Fruit fly (Drosophila melanogaster) whole organism, embryonic: ENCODE results near the gene IleRS-m.
A peak's percentile ranks its signal among the peaks of the same experiment; 100 is the strongest.

Source experiments
- B-H1 ChIP-seq: fragments of 200-800 bp; sonication (Bioruptor generic); IDR thresholded peaks from 3 replicates; pipeline ENCODE4 v1.3.6; 2022; ENCODE audit warnings: missing biosample characterization, missing genetic modification characterization
- CG11247 ChIP-seq: fragments of 200-800 bp; sonication (Bioruptor generic); IDR thresholded peaks from 2 replicates; pipeline ENCODE4 v1.3.6; 2022; ENCODE audit warnings: missing biosample characterization, missing genetic modification characterization
- CG11456 ChIP-seq: fragments of 200-800 bp; sonication (Bioruptor generic); IDR thresholded peaks from 3 replicates; pipeline ENCODE4 v1.3.6; 2022; ENCODE audit warnings: missing biosample characterization, missing genetic modification characterization
- CG11695 ChIP-seq: fragments of 200-800 bp; sonication (Bioruptor generic); IDR thresholded peaks from 3 replicates; pipeline ENCODE4 v1.3.6; 2022; ENCODE audit warnings: missing biosample characterization, missing genetic modification characterization
- CG12219 ChIP-seq: fragments of 200-800 bp; sonication (Bioruptor generic); optimal IDR thresholded peaks from 3 replicates; lab custom pipeline; 2018; ENCODE audit warnings: missing biosample characterization, mild to moderate bottlenecking, missing genetic modification characterization
- CG12236 ChIP-seq: fragments of 200-800 bp; sonication (Bioruptor generic); optimal IDR thresholded peaks from 2 replicates; lab custom pipeline; 2016; ENCODE audit warnings: missing biosample characterization, missing genetic modification characterization
- CG12769 ChIP-seq: fragments of 200-800 bp; sonication (Bioruptor generic); optimal IDR thresholded peaks from 2 replicates; lab custom pipeline; 2019; ENCODE audit warnings: missing biosample characterization, mild to moderate bottlenecking, missing genetic modification characterization, moderate library complexity
- CG12942 ChIP-seq: fragments of 200-800 bp; sonication (Bioruptor generic); optimal IDR thresholded peaks from 3 replicates; lab custom pipeline; 2016; ENCODE audit warnings: missing biosample characterization, missing genetic modification characterization
- CG14965 ChIP-seq: fragments of 200-800 bp; sonication (Bioruptor generic); optimal IDR thresholded peaks from 2 replicates; lab custom pipeline; 2016; ENCODE audit warnings: missing biosample characterization, missing genetic modification characterization, borderline replicate concordance
- CG1602 ChIP-seq: fragments of 200-800 bp; sonication (Bioruptor generic); optimal IDR thresholded peaks from 3 replicates; lab custom pipeline; 2016; ENCODE audit warnings: missing biosample characterization, missing genetic modification characterization
- CG17361 ChIP-seq: fragments of 200-800 bp; sonication (Bioruptor generic); IDR thresholded peaks from 3 replicates; pipeline ENCODE4 v1.3.6; 2022; ENCODE audit warnings: missing biosample characterization, missing genetic modification characterization
- CG30431 ChIP-seq: fragments of 200-800 bp; sonication (Bioruptor generic); optimal IDR thresholded peaks from 2 replicates; lab custom pipeline; 2017; ENCODE audit warnings: missing biosample characterization, missing genetic modification characterization
- CG3065 ChIP-seq: fragments of 200-800 bp; sonication (Bioruptor generic); optimal IDR thresholded peaks from 2 replicates; lab custom pipeline; 2016; ENCODE audit warnings: missing biosample characterization, missing genetic modification characterization
- CG31224 ChIP-seq: fragments of 200-800 bp; sonication (Bioruptor generic); IDR thresholded peaks from 2 replicates; pipeline ENCODE4 v1.3.6; 2022; ENCODE audit warnings: missing biosample characterization, missing genetic modification characterization
- CG5180 ChIP-seq: fragments of 200-800 bp; sonication (Bioruptor generic); optimal IDR thresholded peaks from 3 replicates; lab custom pipeline; 2017; ENCODE audit warnings: missing biosample characterization, missing genetic modification characterization, mild to moderate bottlenecking, moderate library complexity, missing genetic modification reagents
- CG7963 ChIP-seq: fragments of 200-800 bp; sonication (Bioruptor generic); IDR thresholded peaks from 3 replicates; pipeline ENCODE4 v1.3.6; 2022; ENCODE audit warnings: missing biosample characterization, missing genetic modification characterization; ENCODE audit not compliant: partially characterized antibody
- CG9932 ChIP-seq: fragments of 200-800 bp; sonication (Bioruptor generic); IDR thresholded peaks from 2 replicates; pipeline ENCODE4 v1.3.6; 2022; ENCODE audit warnings: missing biosample characterization, missing genetic modification characterization
- Dbx ChIP-seq: fragments of 200-800 bp; sonication (Bioruptor generic); IDR thresholded peaks from 3 replicates; pipeline ENCODE4 v1.3.6; 2022; ENCODE audit warnings: missing biosample characterization, missing genetic modification characterization
- Dip2 ChIP-seq: fragments of 200-800 bp; sonication (Bioruptor generic); IDR thresholded peaks from 2 replicates; pipeline ENCODE4 v1.3.6; 2022; ENCODE audit warnings: missing biosample characterization, missing genetic modification characterization
- E2f2 ChIP-seq: fragments of 200-800 bp; sonication (Bioruptor generic); IDR thresholded peaks from 2 replicates; pipeline ENCODE4 v1.3.6; 2022; ENCODE audit warnings: missing biosample characterization, missing genetic modification characterization
- Eip74EF ChIP-seq, 2 experiments: fragments of 200-800 bp in 1 of 2; fragments of >200 bp in 1 of 2; sonication (Bioruptor generic) in 1 of 2; optimal IDR thresholded peaks; 2 replicates each; lab custom pipeline; 2017 to 2019; ENCODE audit warnings: missing biosample characterization in 2 of 2, missing genetic modification characterization in 2 of 2, mild to moderate bottlenecking in 1 of 2, moderate library complexity in 1 of 2
- H2.0 ChIP-seq: fragments of 200-800 bp; sonication (Bioruptor generic); IDR thresholded peaks from 2 replicates; pipeline ENCODE4 v1.3.6; 2022; ENCODE audit warnings: missing biosample characterization, missing genetic modification characterization
- HLHmδ ChIP-seq: fragments of 200-800 bp; sonication (Bioruptor generic); optimal IDR thresholded peaks from 2 replicates; lab custom pipeline; 2018; ENCODE audit warnings: missing biosample characterization, mild to moderate bottlenecking, missing genetic modification characterization, moderate library complexity
- HmgZ ChIP-seq: fragments of 200-800 bp; sonication (Bioruptor generic); optimal IDR thresholded peaks from 2 replicates; lab custom pipeline; 2018; ENCODE audit warnings: missing biosample characterization, mild to moderate bottlenecking, missing genetic modification characterization
- Jarid2 ChIP-seq: fragments of 200-800 bp; sonication (Bioruptor generic); optimal IDR thresholded peaks from 3 replicates; lab custom pipeline; 2017; ENCODE audit warnings: mild to moderate bottlenecking, missing biosample characterization, missing genetic modification reagents, missing genetic modification characterization
- Rfx ChIP-seq: fragments of 200-800 bp; sonication (Bioruptor generic); IDR thresholded peaks from 2 replicates; pipeline ENCODE4 v1.3.6; 2022; ENCODE audit warnings: missing biosample characterization, missing genetic modification characterization
- Usf ChIP-seq: fragments of 200-800 bp; sonication (Bioruptor generic); optimal IDR thresholded peaks from 2 replicates; lab custom pipeline; 2017; ENCODE audit warnings: missing genotype, missing biosample characterization, missing genetic modification characterization
- ara ChIP-seq: fragments of 200-800 bp; sonication (Bioruptor generic); IDR thresholded peaks from 2 replicates; pipeline ENCODE4 v1.3.6; 2022; ENCODE audit warnings: missing biosample characterization, missing genetic modification characterization
- ash1 ChIP-seq: fragments of 200-800 bp; sonication (Bioruptor generic); optimal IDR thresholded peaks from 2 replicates; lab custom pipeline; 2018; ENCODE audit warnings: missing biosample characterization, mild to moderate bottlenecking, missing genetic modification characterization
- bab2 ChIP-seq: fragments of 200-800 bp; sonication (Bioruptor generic); optimal IDR thresholded peaks from 2 replicates; lab custom pipeline; 2016; ENCODE audit warnings: missing biosample characterization, missing genetic modification characterization
- cas ChIP-seq: fragments of 200-800 bp; sonication (Bioruptor generic); IDR thresholded peaks from 2 replicates; pipeline ENCODE4 v1.3.6; 2022; ENCODE audit warnings: missing biosample characterization, missing genetic modification characterization
- chinmo ChIP-seq: fragments of 200-800 bp; sonication (Bioruptor generic); IDR thresholded peaks from 4 replicates; pipeline ENCODE4 v1.3.6; 2022; ENCODE audit warnings: missing biosample characterization, missing genetic modification characterization; ENCODE audit not compliant: partially characterized antibody
- chm ChIP-seq: fragments of 200-800 bp; sonication (Bioruptor generic); IDR thresholded peaks from 2 replicates; pipeline ENCODE4 v1.3.6; 2022; ENCODE audit warnings: missing biosample characterization, missing genetic modification characterization
- cwo ChIP-seq: fragments of 200-800 bp; sonication (Bioruptor generic); optimal IDR thresholded peaks from 3 replicates; lab custom pipeline; 2017; ENCODE audit warnings: missing biosample characterization, missing genetic modification characterization, mild to moderate bottlenecking, moderate library complexity, missing genetic modification reagents
- dan ChIP-seq: fragments of 200-800 bp; sonication (Bioruptor generic); IDR thresholded peaks from 2 replicates; pipeline ENCODE4 v1.3.6; 2022; ENCODE audit warnings: missing biosample characterization, missing genetic modification characterization
- fd3F ChIP-seq: fragments of 200-800 bp; sonication (Bioruptor generic); optimal IDR thresholded peaks from 2 replicates; lab custom pipeline; 2018; ENCODE audit warnings: missing biosample characterization, mild to moderate bottlenecking, missing genetic modification characterization, moderate library complexity
- gro ChIP-seq: fragments of 200-800 bp; sonication (Bioruptor generic); optimal IDR thresholded peaks from 2 replicates; lab custom pipeline; 2016; ENCODE audit warnings: missing biosample characterization, missing genetic modification characterization
- ken ChIP-seq: fragments of 200-800 bp; sonication (Bioruptor generic); IDR thresholded peaks from 3 replicates; pipeline ENCODE4 v1.3.6; 2022; ENCODE audit warnings: missing biosample characterization, missing genetic modification characterization
- lilli ChIP-seq: fragments of 200-800 bp; sonication (Bioruptor generic); optimal IDR thresholded peaks from 3 replicates; lab custom pipeline; 2016; ENCODE audit warnings: missing biosample characterization, missing genetic modification characterization
- onecut ChIP-seq: fragments of 200-800 bp; sonication (Bioruptor generic); IDR thresholded peaks from 2 replicates; pipeline ENCODE4 v1.3.6; 2022; ENCODE audit warnings: missing biosample characterization, missing genetic modification characterization
- sd ChIP-seq: fragments of 200-800 bp; sonication (Bioruptor generic); optimal IDR thresholded peaks from 3 replicates; lab custom pipeline; 2018; ENCODE audit warnings: missing biosample characterization, mild to moderate bottlenecking, missing genetic modification characterization, moderate library complexity
- slbo ChIP-seq: fragments of 200-800 bp; sonication (Bioruptor generic); IDR thresholded peaks from 2 replicates; pipeline ENCODE4 v1.3.6; 2022; ENCODE audit warnings: missing biosample characterization, missing genetic modification characterization
- tin ChIP-seq: fragments of 200-800 bp; sonication (Bioruptor generic); optimal IDR thresholded peaks from 3 replicates; lab custom pipeline; 2016; ENCODE audit warnings: missing biosample characterization, missing genetic modification characterization

IleRS-m gene

dm6 chr3L:16053026-16053556, 47.0 kb upstream of the IleRS-m start (continued):
- TF ChIP-seq fd3F (GFP tag; lab: Kevin White, UChicago) (no peak), sd (tag; lab: Kevin White, UChicago) (no peak), CG30431 (no peak), CG11247 (GFP tag; lab: Robert Waterston, UW) (0 out of 2 replicates have a peak, but pooled peaks have one; percentile 10), onecut (GFP tag; lab: Robert Waterston, UW) (no peak), E2f2 (GFP tag; lab: Robert Waterston, UW) (0 out of 2 replicates have a peak, but pooled peaks have one; percentile 15), tin (GFP tag; lab: Kevin White, UChicago) (no peak), CG12219 (no peak), CG1602 (GFP tag; lab: Kevin White, UChicago) (no peak), CG12942 (GFP tag; lab: Kevin White, UChicago) (no peak), HmgZ (tag; lab: Kevin White, UChicago) (no peak), B-H1 (GFP tag; lab: Robert Waterston, UW) (no peak), HLHmδ (GFP tag; lab: Kevin White, UChicago) (no peak), CG14965 (GFP tag; lab: Kevin White, UChicago) (no peak), Dbx (GFP tag; lab: Robert Waterston, UW) (0 out of 3 replicates have a peak, but pooled peaks have one; percentile 9), CG7963 (no peak), Rfx (GFP tag; lab: Robert Waterston, UW) (no peak), CG12236 (GFP tag; lab: Kevin White, UChicago) (no peak), slbo (no peak), chm (GFP tag; lab: Robert Waterston, UW) (0 out of 2 replicates have a peak, but pooled peaks have one; percentile 17), CG31224 (no peak), Usf (no peak), CG5180 (GFP tag; lab: Kevin White, UChicago) (no peak), CG11695 (GFP tag; lab: Robert Waterston, UW) (0 out of 3 replicates have a peak, but pooled peaks have one; percentile 6), CG9932 (GFP tag; lab: Robert Waterston, UW) (peak; percentile 15; the same call in 1 of the 2 replicates), bab2 (GFP tag; lab: Kevin White, UChicago) (no peak), cas (GFP tag; lab: Robert Waterston, UW) (no peak), Dip2 (no peak), CG11456 (GFP tag; lab: Robert Waterston, UW) (no peak), H2.0 (GFP tag; lab: Robert Waterston, UW) (no peak), dan (GFP tag; lab: Robert Waterston, UW) (no peak), gro (GFP tag; lab: Kevin White, UChicago) (no peak), ash1 (no peak), CG12769 (tag; lab: Kevin White, UChicago) (no peak), ara (GFP tag; lab: Robert Waterston, UW) (peak; percentile 51; the same call in 1 of the 2 replicates), Eip74EF (GFP tag; optimal IDR thresholded peaks at IDR 0.05; lab: Kevin White, UChicago) (no peak), cwo (GFP tag; lab: Kevin White, UChicago) (no peak), lilli (GFP tag; lab: Kevin White, UChicago) (no peak), Jarid2 (GFP tag; lab: Kevin White, UChicago) (no peak), ken (GFP tag; lab: Robert Waterston, UW) (peak; percentile 60; the same call in 2 of the 3 replicates), CG3065 (GFP tag; lab: Kevin White, UChicago) (no peak), CG17361 (no peak), chinmo (GFP tag; lab: Robert Waterston, UW) (no peak)
